Fruit fly (Drosophila melanogaster) whole organism, prepupa: Measurements from ENCODE around the gene CG15771.

Experiments
- Blimp-1 ChIP-seq: fragments of 200-800 bp; sonication (Bioruptor generic); optimal IDR thresholded peaks from 3 replicates; lab custom pipeline; 2017; ENCODE audit warnings: missing biosample characterization, missing genetic modification characterization, mild to moderate bottlenecking, moderate library complexity, missing genetic modification reagents
- CG11762 ChIP-seq: fragments of 200-800 bp; sonication (Bioruptor generic); optimal IDR thresholded peaks from 3 replicates; lab custom pipeline; 2016; ENCODE audit warnings: missing biosample characterization, missing genetic modification characterization; ENCODE audit not compliant: insufficient read depth
- CG32006 ChIP-seq: fragments of 200-800 bp; sonication (Bioruptor generic); optimal IDR thresholded peaks from 3 replicates; lab custom pipeline; 2017; ENCODE audit warnings: missing biosample characterization, mild to moderate bottlenecking, missing genetic modification characterization
- CG7368 ChIP-seq: fragments of 200-800 bp; sonication (Bioruptor generic); optimal IDR thresholded peaks from 3 replicates; lab custom pipeline; 2016; ENCODE audit warnings: missing biosample characterization, missing genetic modification characterization
- OdsH ChIP-seq: fragments of 200-800 bp; sonication (Bioruptor generic); optimal IDR thresholded peaks from 3 replicates; lab custom pipeline; 2016; ENCODE audit warnings: missing biosample characterization, missing genetic modification characterization
- acj6 ChIP-seq: fragments of 200-800 bp; sonication (Bioruptor generic); optimal IDR thresholded peaks from 3 replicates; lab custom pipeline; 2016; ENCODE audit warnings: missing biosample characterization, missing genetic modification characterization
- fkh ChIP-seq: fragments of 200-800 bp; sonication (Bioruptor generic); optimal IDR thresholded peaks from 3 replicates; lab custom pipeline; 2017; ENCODE audit warnings: missing biosample characterization, mild to moderate bottlenecking, missing genetic modification characterization, moderate library complexity
- pdm3 ChIP-seq: fragments of 200-800 bp; sonication (Bioruptor generic); optimal IDR thresholded peaks from 3 replicates; lab custom pipeline; 2016; ENCODE audit warnings: missing biosample characterization, missing genetic modification characterization
- salr ChIP-seq, 2 experiments: fragments of 200-800 bp; sonication (Bioruptor generic); optimal IDR thresholded peaks; 3 replicates each; lab custom pipeline; 2016 to 2018; ENCODE audit warnings: missing biosample characterization in 2 of 2, missing genetic modification characterization in 2 of 2, mild to moderate bottlenecking in 1 of 2

DNA sequence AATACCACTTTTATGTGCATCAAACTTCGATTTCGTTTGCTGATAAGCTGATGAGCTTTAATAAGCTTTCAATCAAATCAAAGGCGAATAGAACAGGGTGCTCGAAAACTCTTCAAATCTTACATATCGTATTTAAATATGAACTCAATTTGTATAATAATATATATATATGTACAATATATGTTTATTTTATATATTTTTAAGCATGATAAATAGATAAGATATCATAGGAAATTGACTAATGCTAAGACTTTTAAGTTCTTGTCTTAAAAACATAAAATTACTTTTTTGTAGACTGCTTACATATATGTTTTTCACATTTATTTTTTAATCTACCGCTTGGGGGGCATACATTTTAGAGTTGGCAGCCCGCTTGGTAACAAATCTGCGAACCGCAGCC is 3.4 kb upstream of the CG15771 start, which contains the start of gene CG15772:
- TF ChIP-seq CG7368 (GFP tag; lab: Kevin White, UChicago) (no peak), CG11762 (no peak), CG32006 (GFP tag; lab: Kevin White, UChicago) (no peak), Blimp-1 (GFP tag; lab: Kevin White, UChicago) (no peak), pdm3 (GFP tag; lab: Kevin White, UChicago) (no peak), fkh (GFP tag; lab: Kevin White, UChicago) (no peak), salr (GFP tag; optimal IDR thresholded peaks at IDR 0.05; lab: Kevin White, UChicago) (no peak), acj6 (GFP tag; lab: Kevin White, UChicago) (no peak), OdsH (no peak)
